Worm (Caenorhabditis elegans) whole organism, L4 larva: Measurements from ENCODE around the gene C45G9.11.
"Not testable (repeated sequence)": the region's sequence is repeated elsewhere in the genome, so short reads cannot be mapped to it uniquely, and the experiment has no call there.

Experiments
- D1046.2 ChIP-seq: fragments of 200-800 bp; sonication (Bioruptor generic); IDR thresholded peaks from 2 replicates; pipeline ENCODE4 v1.3.6; 2022; ENCODE audit warnings: missing genetic modification characterization, missing compliant biosample characterization
- Y105C5A.15 ChIP-seq: fragments of 200-800 bp; sonication (Bioruptor generic); IDR thresholded peaks from 2 replicates; pipeline ENCODE4 v1.3.6; 2022; ENCODE audit warnings: missing genetic modification characterization, missing compliant biosample characterization
- Y48G9A.11 ChIP-seq: fragments of 200-800 bp; sonication (Bioruptor generic); IDR thresholded peaks from 2 replicates; pipeline ENCODE4 v1.3.6; 2022; ENCODE audit warnings: missing genetic modification reagents, missing genetic modification characterization, missing compliant biosample characterization
- Y5F2A.4 ChIP-seq: fragments of 200-800 bp; sonication (Bioruptor generic); optimal IDR thresholded peaks from 2 replicates; lab custom pipeline; 2018; ENCODE audit warnings: mild to moderate bottlenecking, missing genetic modification characterization, missing compliant biosample characterization
- aha-1 ChIP-seq: fragments of 150-350 bp; peaks from one replicate; lab custom pipeline; 2014; ENCODE audit warnings: missing biosample characterization, missing genetic modification characterization
- ama-1 ChIP-seq: fragments of 150-350 bp; optimal IDR thresholded peaks from 2 replicates; lab custom pipeline; 2014; ENCODE audit warnings: inconsistent platforms, mixed read lengths
- attf-4 ChIP-seq: sonication (generic microtip); optimal IDR thresholded peaks from 3 replicates; lab custom pipeline; 2017; ENCODE audit warnings: missing biosample characterization, missing genetic modification characterization
- ceh-20 ChIP-seq: fragments of 200-800 bp; sonication (Bioruptor generic); IDR thresholded peaks from 2 replicates; pipeline ENCODE4 v1.3.6; 2022; ENCODE audit warnings: missing genetic modification reagents, missing genetic modification characterization, missing compliant biosample characterization
- daf-12 ChIP-seq: fragments of 150-350 bp; optimal IDR thresholded peaks from 2 replicates; lab custom pipeline; 2014; ENCODE audit warnings: missing biosample characterization, missing genetic modification reagents, missing genetic modification characterization
- daf-16 ChIP-seq, 3 experiments: sonication (generic microtip); optimal IDR thresholded peaks; 2 replicates each; lab custom pipeline; 2016 to 2017; ENCODE audit warnings: missing genetic modification characterization in 3 of 3, missing genetic modification reagents in 3 of 3, mild to moderate bottlenecking in 2 of 3, missing compliant biosample characterization in 2 of 3, missing biosample characterization in 1 of 3, moderate library complexity in 1 of 3
- dmd-9 ChIP-seq: fragments of 200-800 bp; sonication (Bioruptor generic); IDR thresholded peaks from 2 replicates; pipeline ENCODE4 v1.3.6; 2022; ENCODE audit warnings: missing genetic modification reagents, missing genetic modification characterization, missing compliant biosample characterization
- duxl-1 ChIP-seq: sonication (generic microtip); optimal IDR thresholded peaks from 2 replicates; lab custom pipeline; 2016; ENCODE audit warnings: mild to moderate bottlenecking, missing genetic modification characterization, moderate library complexity, missing compliant biosample characterization; ENCODE audit not compliant: poor library complexity
- dve-1 ChIP-seq: sonication (generic microtip); optimal IDR thresholded peaks from 2 replicates; lab custom pipeline; 2017; ENCODE audit warnings: antibody characterized with exemption, mild to moderate bottlenecking, missing genetic modification characterization, missing compliant biosample characterization; ENCODE audit not compliant: insufficient read depth
- lin-38 ChIP-seq: fragments of 200-800 bp; sonication (Bioruptor generic); IDR thresholded peaks from 2 replicates; pipeline ENCODE4 v1.3.6; 2022; ENCODE audit warnings: missing genetic modification reagents, missing genetic modification characterization, missing compliant biosample characterization
- lsy-2 ChIP-seq, 2 experiments: fragments of 150-350 bp in 1 of 2; sonication (generic microtip) in 1 of 2; optimal IDR thresholded peaks; 2 replicates each; lab custom pipeline; 2014 to 2017; ENCODE audit warnings: missing biosample characterization in 2 of 2, missing genetic modification characterization in 2 of 2
- mes-2 ChIP-seq: sonication (generic microtip); optimal IDR thresholded peaks from 2 replicates; lab custom pipeline; 2016; ENCODE audit warnings: missing genotype, mild to moderate bottlenecking, missing genetic modification characterization, missing compliant biosample characterization; ENCODE audit not compliant: poor library complexity, severe bottlenecking
- mxl-3 ChIP-seq: fragments of 200-800 bp; sonication (Bioruptor generic); optimal IDR thresholded peaks from 2 replicates; lab custom pipeline; 2018; ENCODE audit warnings: mild to moderate bottlenecking, missing genetic modification characterization, missing compliant biosample characterization
- nhr-10 ChIP-seq: fragments of 150-350 bp; optimal IDR thresholded peaks from 2 replicates; lab custom pipeline; 2014; ENCODE audit warnings: missing biosample characterization, missing genetic modification characterization
- nhr-41 ChIP-seq: fragments of 200-800 bp; sonication (Bioruptor generic); IDR thresholded peaks from 2 replicates; pipeline ENCODE4 v1.3.6; 2022; ENCODE audit warnings: missing genetic modification reagents, missing genetic modification characterization, missing compliant biosample characterization
- nhr-76 ChIP-seq: fragments of 150-350 bp; optimal IDR thresholded peaks from 2 replicates; lab custom pipeline; 2014; ENCODE audit warnings: missing biosample characterization, missing genetic modification characterization
- nhr-77 ChIP-seq: fragments of 150-350 bp; optimal IDR thresholded peaks from 2 replicates; lab custom pipeline; 2014; ENCODE audit warnings: missing biosample characterization, missing genetic modification characterization
- php-3 ChIP-seq: fragments of 200-800 bp; sonication (Bioruptor generic); IDR thresholded peaks from 2 replicates; pipeline ENCODE4 v1.3.6; 2022; ENCODE audit warnings: missing genetic modification reagents, missing genetic modification characterization, missing compliant biosample characterization
- sdz-12 ChIP-seq: fragments of 200-800 bp; sonication (Bioruptor generic); optimal IDR thresholded peaks from 2 replicates; lab custom pipeline; 2018; ENCODE audit warnings: mild to moderate bottlenecking, missing genetic modification characterization, missing compliant biosample characterization
- tag-97 ChIP-seq: fragments of 200-800 bp; sonication (Bioruptor generic); IDR thresholded peaks from 2 replicates; pipeline ENCODE4 v1.3.6; 2022; ENCODE audit warnings: missing genetic modification characterization, missing compliant biosample characterization
- unc-130 ChIP-seq: sonication (generic microtip); optimal IDR thresholded peaks from 2 replicates; lab custom pipeline; 2016; ENCODE audit warnings: missing genetic modification reagents, missing genetic modification characterization, missing compliant biosample characterization
- unc-62 ChIP-seq, 3 experiments: fragments of 150-350 bp in 1 of 3; sonication (generic microtip); optimal IDR thresholded peaks in 2 of 3; peaks in 1 of 3; 1 replicate in 1 of 3; 2 replicates in 2 of 3; lab custom pipeline; 2014 to 2017; ENCODE audit warnings: missing biosample characterization in 3 of 3, missing genetic modification characterization in 3 of 3, missing genetic modification reagents in 3 of 3, missing genotype in 1 of 3
- zfp-3 ChIP-seq: fragments of 200-800 bp; sonication (Bioruptor generic); conservative IDR thresholded peaks from 2 replicates; pipeline ENCODE4 v1.3.6; 2022; ENCODE audit warnings: missing genetic modification reagents, missing genetic modification characterization, missing compliant biosample characterization

The C45G9.11 gene

ce11 chrIII:5077150-5077814 is 8.8 kb upstream of the C45G9.11 start, which contains the start of gene alh-1 (continued):
- TF ChIP-seq nhr-41 (GFP tag; lab: Robert Waterston, UW) = no peak
- TF ChIP-seq D1046.2 (GFP tag; lab: Robert Waterston, UW) = no peak
- TF ChIP-seq sdz-12 (GFP tag; lab: Kevin White, UChicago) = no peak
- peak in 1 of 2 experiments; percentile 74 for TF ChIP-seq unc-62 (GFP tag; optimal IDR thresholded peaks at IDR 0.05 in 1 of 2; lab: Kevin White, UChicago)
- no peak for TF ChIP-seq unc-62 (tag; optimal IDR thresholded peaks at IDR 0.05; lab: Kevin White, UChicago)
- TF ChIP-seq aha-1 (tag; lab: Kevin White, UChicago) = peak; percentile 20
- TF ChIP-seq dve-1 (tag; lab: Kevin White, UChicago) = peak; percentile 69
- TF ChIP-seq lsy-2 (tag; optimal IDR thresholded peaks at IDR 0.05; lab: Kevin White, UChicago) = peak in 1 of 2 experiments; percentile 12
- TF ChIP-seq, all 104 proteins: peak for 15

DNA sequence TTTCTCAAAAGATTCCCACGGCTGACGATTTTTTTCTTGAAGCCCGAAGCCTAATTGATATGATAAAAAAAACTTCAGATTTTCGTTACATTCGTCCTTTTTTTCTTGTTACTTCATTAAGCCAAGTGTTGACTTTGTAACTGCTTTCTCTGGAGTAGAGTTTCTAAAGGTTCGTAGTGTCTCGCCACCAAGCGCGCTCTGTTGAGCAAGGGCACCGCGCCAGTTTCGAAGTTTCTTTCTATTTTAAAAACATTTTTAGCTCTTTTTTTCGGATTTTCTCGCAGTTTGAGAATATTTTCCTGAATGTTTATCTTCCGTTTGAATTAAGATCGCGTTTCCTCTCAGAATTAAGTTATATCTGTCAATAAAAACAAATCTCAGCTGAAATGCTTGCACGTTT is 8.0 kb upstream of the C45G9.11 start:
- TF ChIP-seq mes-2 (tag; lab: Kevin White, UChicago) (peak; percentile 58), Y105C5A.15 (GFP tag; lab: Robert Waterston, UW) (no peak), lin-38 (GFP tag; lab: Robert Waterston, UW) (peak; percentile 52), dmd-9 (no peak), unc-130 (peak; percentile 6)

ce11 chrIII:5074398-5074797 is 5.9 kb upstream of the C45G9.11 start, which contains the start of gene ttbk-6:
Gene ttbk-6 (plus strand): TSS chrIII:5074698.
- no peak for TF ChIP-seq mxl-3 (GFP tag; lab: Kevin White, UChicago)
- TF ChIP-seq zfp-3 (GFP tag; lab: Robert Waterston, UW) = no peak

DNA sequence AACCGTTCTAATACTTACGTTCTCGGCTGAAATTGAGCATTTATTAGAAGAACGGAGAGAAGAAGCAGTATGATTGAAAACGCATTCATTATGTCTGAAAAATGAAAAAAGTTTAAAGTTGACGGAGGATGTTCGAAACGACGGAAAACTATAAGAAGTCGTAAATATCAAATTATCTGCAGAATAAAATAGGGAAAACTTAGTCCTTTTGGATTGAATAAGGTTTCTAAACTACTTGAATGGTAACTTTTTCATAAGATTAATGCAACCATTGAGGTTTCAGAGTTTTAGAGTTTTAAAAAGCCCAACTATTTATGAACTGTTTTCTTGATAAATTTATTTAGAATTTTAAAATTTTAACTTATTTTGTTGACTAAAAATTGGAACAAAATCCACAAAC is 3.0 kb upstream of the C45G9.11 start, which contains the start of gene C45G9.12:
Gene C45G9.12, minus strand, starts transcription at position 101 of the 400 bp plus-strand sequence.
- no peak for TF ChIP-seq nhr-10
- TF ChIP-seq duxl-1 (tag; lab: Kevin White, UChicago) = no peak
- no peak for TF ChIP-seq php-3 (GFP tag; lab: Robert Waterston, UW)
- no peak for TF ChIP-seq zfp-3 (GFP tag; lab: Robert Waterston, UW)
- TF ChIP-seq attf-4 (tag; lab: Kevin White, UChicago) = no peak
- TF ChIP-seq nhr-76 (tag; lab: Kevin White, UChicago) = no peak
- no peak for TF ChIP-seq ceh-20 (GFP tag; lab: Robert Waterston, UW)
- TF ChIP-seq Y5F2A.4 = no peak

- TF ChIP-seq ama-1 (lab: Kevin White, UChicago); daf-12 (tag; lab: Kevin White, UChicago); Y48G9A.11: not testable (repeated sequence)
Measured at ce11 chrIII:5062406-5062805, 6.1 kb downstream of the C45G9.11 start, which contains the start of gene C45G9.4. Gene C45G9.4 (plus strand): TSS chrIII:5062706.

ce11 chrIII:5061798-5062197 is 6.7 kb downstream of the C45G9.11 start, which contains the start of gene C45G9.10:
Gene C45G9.10 (minus strand): TSS chrIII:5061898.
- peak; percentile 64 for TF ChIP-seq aha-1 (tag; lab: Kevin White, UChicago)
- no peak for TF ChIP-seq lsy-2 (tag; optimal IDR thresholded peaks at IDR 0.05; lab: Kevin White, UChicago)

- not testable (repeated sequence) for TF ChIP-seq daf-16 (GFP tag; optimal IDR thresholded peaks at IDR 0.05; lab: Kevin White, UChicago); daf-16 (tag; optimal IDR thresholded peaks at IDR 0.05; lab: Kevin White, UChicago); tag-97 (GFP tag; lab: Robert Waterston, UW); nhr-77 (tag; lab: Kevin White, UChicago)
Measured at ce11 chrIII:5055709-5056108, 12.8 kb downstream of the C45G9.11 start, which contains the start of gene C45G9.9. Gene C45G9.9 (minus strand): TSS chrIII:5055809.
